Worm (Caenorhabditis elegans) whole organism, mixed stage, embryonic: ENCODE results near the gene C17F4.2.

Source experiments
- M03D4.4 ChIP-seq: sonication (generic microtip); optimal IDR thresholded peaks from 2 replicates; lab custom pipeline; 2017; ENCODE audit warnings: mild to moderate bottlenecking, missing genetic modification characterization, missing compliant biosample characterization
- bed-3 ChIP-seq: fragments of 200-800 bp; sonication (Bioruptor generic); optimal IDR thresholded peaks from 3 replicates; lab custom pipeline; 2018; ENCODE audit warnings: mild to moderate bottlenecking, missing genetic modification characterization, moderate library complexity, missing compliant biosample characterization
- blmp-1 ChIP-seq: fragments of 150-350 bp; optimal IDR thresholded peaks from 2 replicates; lab custom pipeline; 2014; ENCODE audit warnings: missing biosample characterization, missing genetic modification characterization
- ceh-39 ChIP-seq: fragments of 150-350 bp; optimal IDR thresholded peaks from 2 replicates; lab custom pipeline; 2014; ENCODE audit warnings: missing biosample characterization, missing genetic modification characterization
- ceh-43 ChIP-seq: fragments of 200-800 bp; sonication (Bioruptor generic); optimal IDR thresholded peaks from 2 replicates; lab custom pipeline; 2018; ENCODE audit warnings: mild to moderate bottlenecking, missing genetic modification characterization, moderate library complexity, missing compliant biosample characterization
- ceh-83 ChIP-seq: fragments of 200-800 bp; sonication (Bioruptor generic); optimal IDR thresholded peaks from 2 replicates; lab custom pipeline; 2018; ENCODE audit warnings: mild to moderate bottlenecking, missing genetic modification characterization, missing compliant biosample characterization
- ces-1 ChIP-seq: fragments of 150-350 bp; optimal IDR thresholded peaks from 2 replicates; lab custom pipeline; 2014; ENCODE audit warnings: missing biosample characterization, missing genetic modification reagents, missing genetic modification characterization
- cnd-1 ChIP-seq: fragments of 200-800 bp; sonication (Bioruptor generic); optimal IDR thresholded peaks from 2 replicates; lab custom pipeline; 2018; ENCODE audit warnings: mild to moderate bottlenecking, missing genetic modification characterization, missing compliant biosample characterization
- drap-1 ChIP-seq: fragments of 200-800 bp; sonication (Bioruptor generic); optimal IDR thresholded peaks from 3 replicates; lab custom pipeline; 2018; ENCODE audit warnings: mild to moderate bottlenecking, missing genetic modification characterization, missing compliant biosample characterization
- elt-1 ChIP-seq: sonication (generic microtip); optimal IDR thresholded peaks from 2 replicates; lab custom pipeline; 2017; ENCODE audit warnings: missing genetic modification characterization, mild to moderate bottlenecking, missing compliant biosample characterization, antibody characterized with exemption, moderate library complexity, borderline replicate concordance; ENCODE audit not compliant: insufficient read depth
- ham-2 ChIP-seq: fragments of 200-800 bp; sonication (Bioruptor generic); optimal IDR thresholded peaks from 2 replicates; lab custom pipeline; 2018; ENCODE audit warnings: mild to moderate bottlenecking, missing genetic modification characterization, missing compliant biosample characterization
- lin-32 ChIP-seq: fragments of 200-800 bp; sonication (Bioruptor generic); optimal IDR thresholded peaks from 2 replicates; lab custom pipeline; 2018; ENCODE audit warnings: mild to moderate bottlenecking, missing genetic modification characterization, missing compliant biosample characterization
- lsy-2 ChIP-seq: fragments of 150-350 bp; optimal IDR thresholded peaks from 2 replicates; lab custom pipeline; 2014; ENCODE audit warnings: missing biosample characterization, missing genetic modification characterization
- mab-5 ChIP-seq: fragments of 150-350 bp; optimal IDR thresholded peaks from 2 replicates; lab custom pipeline; 2014; ENCODE audit warnings: missing biosample characterization, missing genetic modification characterization
- mep-1 ChIP-seq: fragments of 150-350 bp; optimal IDR thresholded peaks from 2 replicates; lab custom pipeline; 2017; ENCODE audit warnings: missing biosample characterization, missing genetic modification reagents, missing genetic modification characterization, inconsistent platforms
- mls-2 ChIP-seq: sonication (generic microtip); optimal IDR thresholded peaks from 2 replicates; lab custom pipeline; 2016; ENCODE audit warnings: mild to moderate bottlenecking, missing genetic modification characterization, moderate library complexity, missing compliant biosample characterization
- nhr-12 ChIP-seq: fragments of 150-350 bp; optimal IDR thresholded peaks from 2 replicates; lab custom pipeline; 2014; ENCODE audit warnings: missing biosample characterization, missing genetic modification characterization
- nhr-2 ChIP-seq: fragments of 150-350 bp; optimal IDR thresholded peaks from 2 replicates; lab custom pipeline; 2014; ENCODE audit warnings: missing biosample characterization, missing genetic modification characterization
- nhr-237 ChIP-seq: fragments of 150-350 bp; optimal IDR thresholded peaks from 2 replicates; lab custom pipeline; 2014; ENCODE audit warnings: missing biosample characterization, missing genetic modification characterization
- nhr-28 ChIP-seq: fragments of 150-350 bp; optimal IDR thresholded peaks from 2 replicates; lab custom pipeline; 2014; ENCODE audit warnings: missing biosample characterization, missing genetic modification characterization
- nhr-76 ChIP-seq: sonication (generic microtip); optimal IDR thresholded peaks from 2 replicates; lab custom pipeline; 2017; ENCODE audit warnings: missing biosample characterization, missing genetic modification characterization
- pha-4 ChIP-seq: fragments of 150-350 bp; optimal IDR thresholded peaks from 2 replicates; lab custom pipeline; 2018; ENCODE audit warnings: missing biosample characterization, missing genetic modification reagents, missing genetic modification characterization
- sem-2 ChIP-seq: fragments of 200-800 bp; sonication (Bioruptor generic); optimal IDR thresholded peaks from 2 replicates; lab custom pipeline; 2018; ENCODE audit warnings: mild to moderate bottlenecking, missing genetic modification characterization, missing compliant biosample characterization
- snpc-4 ChIP-seq: fragments of 150-350 bp; optimal IDR thresholded peaks from 2 replicates; lab custom pipeline; 2014; ENCODE audit warnings: missing biosample characterization, missing genetic modification characterization
- sptf-1 ChIP-seq: sonication (generic microtip); optimal IDR thresholded peaks from 2 replicates; lab custom pipeline; 2017; ENCODE audit warnings: mild to moderate bottlenecking, missing genetic modification characterization, moderate library complexity, missing compliant biosample characterization
- tbx-8 ChIP-seq: fragments of 200-800 bp; sonication (Bioruptor generic); optimal IDR thresholded peaks from 2 replicates; lab custom pipeline; 2018; ENCODE audit warnings: mild to moderate bottlenecking, missing genetic modification characterization, moderate library complexity, missing compliant biosample characterization
- unc-120 ChIP-seq: sonication (generic microtip); optimal IDR thresholded peaks from 2 replicates; lab custom pipeline; 2017; ENCODE audit warnings: missing genetic modification characterization, missing compliant biosample characterization; ENCODE audit not compliant: poor library complexity, severe bottlenecking
- unc-39 ChIP-seq: fragments of 150-350 bp; optimal IDR thresholded peaks from 2 replicates; lab custom pipeline; 2014; ENCODE audit warnings: missing biosample characterization, missing genetic modification characterization
- unc-62 ChIP-seq: fragments of 150-350 bp; optimal IDR thresholded peaks from 2 replicates; lab custom pipeline; 2014; ENCODE audit warnings: missing biosample characterization, missing genetic modification reagents, missing genetic modification characterization
- zip-8 ChIP-seq: fragments of 150-350 bp; optimal IDR thresholded peaks from 2 replicates; lab custom pipeline; 2014; ENCODE audit warnings: missing biosample characterization, missing genetic modification characterization

The C17F4.2 gene

DNA sequence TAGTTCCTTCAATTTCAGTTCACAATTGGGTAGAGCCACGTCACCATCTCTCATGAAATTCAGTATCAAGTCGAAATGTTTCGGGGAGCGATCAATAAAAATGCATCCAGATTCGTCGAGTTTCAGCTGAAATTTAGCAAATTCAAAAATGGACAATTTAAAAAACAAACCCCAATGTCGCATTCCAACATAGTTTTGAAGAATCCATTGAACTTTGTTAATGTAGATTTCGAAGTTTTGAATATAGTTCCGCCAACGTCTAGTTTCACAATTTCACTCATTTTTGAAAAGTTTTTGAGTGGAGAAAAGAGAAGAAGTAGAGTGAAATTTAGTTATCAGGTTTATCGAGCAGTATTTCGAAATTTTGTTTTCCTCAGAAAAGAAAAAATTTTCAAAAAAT lies 26.7 kb upstream of the C17F4.2 start, which contains the start of gene ZC239.14:
ZC239.14 (minus strand) TSS at position 305 of the 400 bp plus-strand sequence.
- no peak for TF ChIP-seq unc-120 (tag; lab: Kevin White, UChicago)
- TF ChIP-seq ham-2 (GFP tag; lab: Kevin White, UChicago), result no peak
- TF ChIP-seq nhr-76 (tag; lab: Kevin White, UChicago), result no peak
- no peak for TF ChIP-seq nhr-237 (tag; lab: Kevin White, UChicago)
- TF ChIP-seq nhr-28 (tag; lab: Kevin White, UChicago), result no peak
- TF ChIP-seq nhr-12 (tag; lab: Kevin White, UChicago), result no peak
- no peak for TF ChIP-seq sptf-1 (tag; lab: Kevin White, UChicago)
- no peak for TF ChIP-seq unc-62 (GFP tag; lab: Kevin White, UChicago)
- no peak for TF ChIP-seq mab-5 (tag; lab: Kevin White, UChicago)
- TF ChIP-seq drap-1 (GFP tag; lab: Kevin White, UChicago), result no peak
- TF ChIP-seq ceh-83, result no peak
- TF ChIP-seq ceh-43 (GFP tag; lab: Kevin White, UChicago), result no peak
- TF ChIP-seq tbx-8 (GFP tag; lab: Kevin White, UChicago), result no peak
- TF ChIP-seq sem-2 (GFP tag; lab: Kevin White, UChicago), result no peak
- no peak for TF ChIP-seq ceh-39 (tag; lab: Kevin White, UChicago)
- no peak for TF ChIP-seq zip-8 (tag; lab: Kevin White, UChicago)
- TF ChIP-seq M03D4.4 (tag; lab: Kevin White, UChicago), result no peak
- TF ChIP-seq pha-4 (tag; lab: Kevin White, UChicago), result no peak
- TF ChIP-seq unc-39, result no peak
- TF ChIP-seq, all 35 proteins: peak for 0

ce11 chrII:3222686-3223085 lies 25.8 kb upstream of the C17F4.2 start, which contains the start of gene ZC239.13:
Gene ZC239.13 (minus strand): TSS chrII:3222839.
- no peak for TF ChIP-seq bed-3
- no peak for TF ChIP-seq ces-1 (GFP tag; lab: Kevin White, UChicago)
- TF ChIP-seq ceh-43 (GFP tag; lab: Kevin White, UChicago), result no peak
- TF ChIP-seq, all 35 proteins: peak for 0

DNA sequence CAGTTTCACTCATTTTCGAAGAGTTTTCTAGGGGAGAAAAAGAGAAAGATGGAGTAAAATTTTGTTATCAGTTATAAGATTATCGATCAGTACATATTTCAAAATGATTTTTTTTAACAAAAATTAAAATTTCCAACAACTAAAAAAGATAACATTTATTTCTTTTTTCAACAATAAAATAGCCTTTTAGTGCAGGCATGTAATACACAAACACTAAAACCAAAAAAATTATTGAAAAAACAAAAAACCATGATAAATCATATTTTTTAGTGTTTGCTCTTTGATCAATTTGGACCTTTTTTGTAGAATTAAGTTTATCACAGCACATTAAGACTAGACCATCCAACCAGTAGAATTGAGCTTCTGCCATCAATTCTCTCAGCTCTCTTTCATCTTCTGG lies 23.8 kb upstream of the C17F4.2 start, which contains the start of gene ZC239.15:
ZC239.15 (minus strand) TSS at position 101 of the 400 bp plus-strand sequence.
- TF ChIP-seq lin-32 (no peak), snpc-4 (tag; lab: Kevin White, UChicago) (no peak), zip-8 (tag; lab: Kevin White, UChicago) (no peak), mab-5 (tag; lab: Kevin White, UChicago) (no peak)
- TF ChIP-seq, all 35 proteins: peak for 0

DNA sequence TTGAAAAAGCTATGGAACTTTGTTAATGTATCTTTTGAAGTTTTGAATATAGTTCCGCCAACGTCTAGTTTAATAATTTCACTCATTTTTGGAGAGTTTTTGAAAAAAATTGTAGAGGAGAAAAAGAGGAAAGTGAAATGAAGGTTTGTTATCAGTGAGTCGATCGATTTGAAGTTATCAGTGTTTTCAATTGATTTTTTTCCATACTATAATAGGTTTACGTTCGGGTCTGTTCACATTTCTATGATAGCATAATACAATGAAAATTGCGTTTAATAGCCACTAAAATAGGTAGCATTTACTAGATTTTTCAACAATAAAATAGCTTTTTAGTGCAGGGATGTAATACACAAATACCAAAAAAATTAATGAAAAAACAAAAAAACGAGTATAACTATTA lies 23.3 kb upstream of the C17F4.2 start, which contains the start of gene ZC239.16:
ZC239.16 (minus strand) TSS at position 120 of the 400 bp plus-strand sequence.
- TF ChIP-seq M03D4.4 (tag; lab: Kevin White, UChicago) (no peak), nhr-2 (tag; lab: Kevin White, UChicago) (no peak), blmp-1 (tag; lab: Kevin White, UChicago) (no peak), mab-5 (tag; lab: Kevin White, UChicago) (no peak), mls-2 (no peak)

DNA sequence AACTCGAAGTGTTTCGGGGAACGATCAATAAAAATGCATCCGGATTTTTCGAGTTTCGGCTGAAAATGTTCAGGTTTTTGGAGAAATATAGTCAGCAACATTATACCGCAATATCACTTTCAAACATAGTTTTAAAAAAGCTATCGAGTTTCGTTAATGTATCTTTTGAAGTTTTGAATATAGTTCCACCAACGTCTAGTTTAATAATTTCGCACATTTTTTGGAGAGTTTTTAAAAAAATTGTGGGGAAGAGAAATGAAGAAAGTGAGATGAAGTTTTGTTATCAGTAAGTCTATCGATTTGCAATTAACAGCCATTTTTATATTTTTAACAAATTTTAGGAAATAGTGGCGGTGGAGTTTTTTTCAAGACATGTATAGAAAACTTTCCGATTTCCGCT lies 22.7 kb upstream of the C17F4.2 start, which contains the start of gene ZC239.17:
ZC239.17 (minus strand) TSS at position 101 of the 400 bp plus-strand sequence.
- TF ChIP-seq mep-1 (tag; lab: Kevin White, UChicago), result no peak
- TF ChIP-seq zip-8 (tag; lab: Kevin White, UChicago), result no peak
- no peak for TF ChIP-seq mab-5 (tag; lab: Kevin White, UChicago)
- no peak for TF ChIP-seq tbx-8 (GFP tag; lab: Kevin White, UChicago)
- TF ChIP-seq nhr-2 (tag; lab: Kevin White, UChicago), result no peak
- no peak for TF ChIP-seq snpc-4 (tag; lab: Kevin White, UChicago)
- no peak for TF ChIP-seq sem-2 (GFP tag; lab: Kevin White, UChicago)
- TF ChIP-seq elt-1 (tag; lab: Kevin White, UChicago), result no peak
- TF ChIP-seq ceh-83, result no peak
- TF ChIP-seq blmp-1 (tag; lab: Kevin White, UChicago), result no peak
- no peak for TF ChIP-seq ceh-43 (GFP tag; lab: Kevin White, UChicago)
- no peak for TF ChIP-seq lsy-2
- TF ChIP-seq unc-39, result no peak
- TF ChIP-seq mls-2, result no peak
- no peak for TF ChIP-seq cnd-1
